Worm (Caenorhabditis elegans) whole organism, L4/young adult: ENCODE data around the gene F07C6.6.

ENCODE experiments used
- W03F9.2 ChIP-seq: fragments of 150-350 bp; optimal IDR thresholded peaks from 2 replicates; lab custom pipeline; 2014; ENCODE audit warnings: missing biosample characterization, missing genetic modification characterization
- dao-5 ChIP-seq: sonication (generic microtip); optimal IDR thresholded peaks from 2 replicates; lab custom pipeline; 2016; ENCODE audit warnings: missing genotype, missing genetic modification characterization, moderate library complexity, missing compliant biosample characterization
- him-1 ChIP-seq: sonication (generic microtip); optimal IDR thresholded peaks from 2 replicates; lab custom pipeline; 2016; ENCODE audit warnings: missing genotype, missing genetic modification reagents, missing genetic modification characterization, missing compliant biosample characterization

F07C6.6 gene

ce11 chrIV:12789088-12789487 lies 3.5 kb upstream of the F07C6.6 start, which contains the start of gene F07C6.3:
Gene F07C6.3, plus strand, starts transcription at chrIV:12789235.
- TF ChIP-seq him-1 (tag; lab: Kevin White, UChicago): no peak
- TF ChIP-seq dao-5 (tag; lab: Kevin White, UChicago): no peak
- TF ChIP-seq W03F9.2 (tag; lab: Kevin White, UChicago): no peak

ce11 chrIV:12790871-12791270 lies 1.7 kb upstream of the F07C6.6 start, which contains the start of gene F07C6.2:
Gene F07C6.2, plus strand, starts transcription at chrIV:12791171.
- no peak for TF ChIP-seq him-1 (tag; lab: Kevin White, UChicago)
- no peak for TF ChIP-seq W03F9.2 (tag; lab: Kevin White, UChicago)
- no peak for TF ChIP-seq dao-5 (tag; lab: Kevin White, UChicago)

- TF ChIP-seq W03F9.2 (tag; lab: Kevin White, UChicago) (no peak), him-1 (tag; lab: Kevin White, UChicago) (no peak), dao-5 (tag; lab: Kevin White, UChicago) (no peak)
These were observed 1.0 kb downstream of the F07C6.6 start, which contains the start of gene pin-2 for ce11 chrIV:12793621-12794020. Gene pin-2, plus strand, starts transcription at chrIV:12793847.

ce11 chrIV:12795371-12795936 lies 2.9 kb downstream of the F07C6.6 start:
- TF ChIP-seq him-1 (tag; lab: Kevin White, UChicago) (no peak), dao-5 (tag; lab: Kevin White, UChicago) (no peak), W03F9.2 (tag; lab: Kevin White, UChicago) (no peak)

ce11 chrIV:12796811-12797210 lies 4.2 kb downstream of the F07C6.6 start:
- TF ChIP-seq W03F9.2 (tag; lab: Kevin White, UChicago) (no peak), him-1 (tag; lab: Kevin White, UChicago) (no peak), dao-5 (tag; lab: Kevin White, UChicago) (no peak)

ce11 chrIV:12805595-12805994 lies 13.0 kb downstream of the F07C6.6 start, which contains the start of gene F07C6.4:
Gene F07C6.4, plus strand, starts transcription at chrIV:12805924.
- TF ChIP-seq him-1 (tag; lab: Kevin White, UChicago) (no peak), dao-5 (tag; lab: Kevin White, UChicago) (no peak), W03F9.2 (tag; lab: Kevin White, UChicago) (no peak)

- no peak for TF ChIP-seq dao-5 (tag; lab: Kevin White, UChicago)
- no peak for TF ChIP-seq W03F9.2 (tag; lab: Kevin White, UChicago)
- no peak for TF ChIP-seq him-1 (tag; lab: Kevin White, UChicago)
These were observed 19.0 kb downstream of the F07C6.6 start for ce11 chrIV:12811554-12811953.

- no peak for TF ChIP-seq him-1 (tag; lab: Kevin White, UChicago)
- no peak for TF ChIP-seq W03F9.2 (tag; lab: Kevin White, UChicago)
- no peak for TF ChIP-seq dao-5 (tag; lab: Kevin White, UChicago)
These were observed 21.2 kb downstream of the F07C6.6 start for ce11 chrIV:12813822-12814221.

ce11 chrIV:12816636-12817035 lies 24.0 kb downstream of the F07C6.6 start:
- TF ChIP-seq W03F9.2 (tag; lab: Kevin White, UChicago): no peak

- no peak for TF ChIP-seq W03F9.2 (tag; lab: Kevin White, UChicago)
- no peak for TF ChIP-seq him-1 (tag; lab: Kevin White, UChicago)
- TF ChIP-seq dao-5 (tag; lab: Kevin White, UChicago): no peak
These were observed 24.9 kb downstream of the F07C6.6 start for ce11 chrIV:12817539-12817938.

ce11 chrIV:12825304-12825703 lies 32.7 kb downstream of the F07C6.6 start, which contains the start of gene M02B1.4:
Gene M02B1.4, minus strand, starts transcription at chrIV:12825312.
- TF ChIP-seq him-1 (tag; lab: Kevin White, UChicago) (no peak), W03F9.2 (tag; lab: Kevin White, UChicago) (no peak), dao-5 (tag; lab: Kevin White, UChicago) (no peak)

- no peak for TF ChIP-seq him-1 (tag; lab: Kevin White, UChicago)
- no peak for TF ChIP-seq W03F9.2 (tag; lab: Kevin White, UChicago)
- no peak for TF ChIP-seq dao-5 (tag; lab: Kevin White, UChicago)
These were observed 38.3 kb downstream of the F07C6.6 start for ce11 chrIV:12830829-12831392.

ce11 chrIV:12831609-12832500 lies 39.3 kb downstream of the F07C6.6 start:
- TF ChIP-seq W03F9.2 (tag; lab: Kevin White, UChicago) (peak; percentile 42), him-1 (tag; lab: Kevin White, UChicago) (no peak), dao-5 (tag; lab: Kevin White, UChicago) (no peak)
